Worm (Caenorhabditis elegans): ENCODE results near the gene slo-2.

DNA sequence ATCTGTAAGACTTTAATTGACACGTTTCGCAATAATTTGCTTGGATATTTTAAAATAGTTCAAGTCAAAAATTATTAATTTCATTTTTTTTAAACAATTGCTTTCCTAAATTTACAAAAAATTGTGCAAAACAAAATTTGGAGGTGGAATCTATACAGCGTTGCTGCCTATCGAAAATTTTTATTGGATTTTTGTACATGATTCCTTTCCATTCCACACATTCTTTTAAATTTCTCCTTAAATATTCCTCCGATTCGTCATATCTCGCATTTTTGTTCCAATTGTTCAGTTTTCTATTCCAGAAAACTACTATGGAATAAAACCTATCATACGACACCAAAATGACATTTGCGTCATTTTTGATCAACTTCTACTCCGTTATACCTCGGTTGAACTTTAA lies 37.3 kb downstream of the slo-2 start, which contains the start of gene ttyh-1:
- TF ChIP-seq sox-4 (tag; optimal IDR thresholded peaks at IDR 0.05), result no peak
- no peak for TF ChIP-seq pha-4 (tag; optimal IDR thresholded peaks at IDR 0.05)
- no peak for TF ChIP-seq K02D7.2 (tag; optimal IDR thresholded peaks at IDR 0.05)
- no peak for TF ChIP-seq hlh-13 (GFP tag; optimal IDR thresholded peaks at IDR 0.05)
- no peak for TF ChIP-seq fkh-10 (GFP tag; optimal IDR thresholded peaks at IDR 0.05)
- TF ChIP-seq nhr-11 (tag; optimal IDR thresholded peaks at IDR 0.05), result no peak
- TF ChIP-seq F13H6.1 (tag; optimal IDR thresholded peaks at IDR 0.05), result no peak

All from whole organism, late embryonic.